Fruit fly (Drosophila melanogaster): Measurements from ENCODE around the gene CG14641.

CG14641 gene

DNA sequence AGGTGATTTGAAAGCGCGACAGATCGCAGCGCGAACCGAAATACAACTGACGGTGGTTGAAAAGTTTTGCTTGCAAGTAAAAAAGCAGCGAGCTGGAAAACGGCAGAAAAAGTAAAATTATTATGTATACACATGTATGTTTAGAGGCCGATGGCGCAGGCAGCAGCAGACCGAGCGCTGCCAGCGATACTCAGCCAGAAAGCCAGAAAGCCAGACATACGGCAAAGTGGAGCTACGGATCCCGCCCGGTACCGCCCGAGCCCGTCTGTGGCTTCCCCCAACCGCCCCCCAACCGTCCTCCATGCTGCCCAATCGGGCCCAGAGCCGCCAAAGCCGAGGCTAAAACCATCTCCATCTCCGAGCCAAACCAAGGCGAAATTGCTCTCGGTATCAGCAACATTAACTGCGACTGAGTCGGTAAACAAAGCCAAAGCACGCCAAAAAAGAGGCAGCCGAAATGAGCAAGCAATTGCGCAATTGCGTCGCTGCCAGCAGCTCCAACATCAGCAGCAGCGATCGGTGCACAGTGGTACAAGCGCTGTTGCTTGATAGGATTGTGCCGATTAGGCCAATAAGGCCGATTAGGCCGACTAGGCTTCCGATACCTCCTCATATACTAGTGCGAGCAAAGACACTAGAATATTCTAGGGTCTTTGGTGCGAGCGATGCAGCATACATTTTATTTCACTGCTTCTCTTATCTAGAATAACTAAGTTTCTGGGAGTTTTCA lies 16.7 kb downstream of the CG14641 start, which contains the start of gene CG14636 (continued):
- TF ChIP-seq B-H2 (GFP tag; optimal IDR thresholded peaks at IDR 0.05) (no peak), CG1233 (GFP tag; optimal IDR thresholded peaks at IDR 0.05) (peak; percentile 48), ase (GFP tag; IDR thresholded peaks at IDR 0.05) (peak; percentile 73; the same call in 2 of the 3 replicates), Neu2 (GFP tag; optimal IDR thresholded peaks at IDR 0.05; ENCODE audit: borderline replicate concordance) (peak; percentile 4), Nf-YC (tag; optimal IDR thresholded peaks at IDR 0.05) (peak; percentile 75), grau (tag; optimal IDR thresholded peaks at IDR 0.05) (peak; percentile 75), Mrtf (GFP tag; IDR thresholded peaks at IDR 0.05) (peak; percentile 62; the same call in 1 of the 3 replicates), sr (GFP tag; IDR thresholded peaks at IDR 0.05) (0 out of 3 replicates have a peak, but pooled peaks have one; percentile 28), Hmr (GFP tag; optimal IDR thresholded peaks at IDR 0.05) (peak; percentile 80), Lpt (GFP tag; optimal IDR thresholded peaks at IDR 0.05) (no peak), CG31224 (GFP tag; IDR thresholded peaks at IDR 0.05) (peak; percentile 69; the same call in 1 of the 2 replicates), ttk (GFP tag; IDR thresholded peaks at IDR 0.05) (peak; percentile 65), CG32772 (GFP tag; IDR thresholded peaks at IDR 0.05) (peak; percentile 71), CG9876 (GFP tag; optimal IDR thresholded peaks at IDR 0.05) (peak; percentile 49), Dek (tag; optimal IDR thresholded peaks at IDR 0.05) (peak; percentile 30), CG15696 (tag; optimal IDR thresholded peaks at IDR 0.05) (peak; percentile 9), hth (optimal IDR thresholded peaks at IDR 0.05) (no peak), CG3838 (GFP tag; optimal IDR thresholded peaks at IDR 0.05) (no peak), Six4 (GFP tag; optimal IDR thresholded peaks at IDR 0.05) (no peak), chm (GFP tag; IDR thresholded peaks at IDR 0.05) (no peak; the same call in 1 of the 2 replicates), pb (GFP tag; optimal IDR thresholded peaks at IDR 0.05) (peak; percentile 69), Hr39 (optimal IDR thresholded peaks at IDR 0.05) (no peak), CG11695 (GFP tag; IDR thresholded peaks at IDR 0.05) (peak; percentile 84), CrebB (tag; optimal IDR thresholded peaks at IDR 0.05) (peak; percentile 53), CG10565 (GFP tag; optimal IDR thresholded peaks at IDR 0.05) (no peak), CG6254 (GFP tag; optimal IDR thresholded peaks at IDR 0.05) (no peak), CG10654 (GFP tag; optimal IDR thresholded peaks at IDR 0.05) (peak; percentile 50), Side (GFP tag; optimal IDR thresholded peaks at IDR 0.05) (peak; percentile 63), gsb-n (tag; optimal IDR thresholded peaks at IDR 0.05) (no peak), CG7928 (GFP tag; optimal IDR thresholded peaks at IDR 0.05) (no peak), inv (GFP tag; IDR thresholded peaks at IDR 0.05; ENCODE audit: partially characterized antibody) (no peak; the same call in 1 of the 2 replicates), CG31441 (GFP tag; IDR thresholded peaks at IDR 0.05) (peak; percentile 49), CG10209 (GFP tag; optimal IDR thresholded peaks at IDR 0.05) (peak; percentile 67), Gug (GFP tag; IDR thresholded peaks at IDR 0.05) (peak; percentile 63; the same call in 2 of the 4 replicates), CG11093 (GFP tag; IDR thresholded peaks at IDR 0.05) (peak; percentile 40; the same call in 1 of the 3 replicates), CG9797 (GFP tag; optimal IDR thresholded peaks at IDR 0.05) (no peak), CG7987 (GFP tag; optimal IDR thresholded peaks at IDR 0.05) (no peak), CG14860 (GFP tag; IDR thresholded peaks at IDR 0.05; ENCODE audit: partially characterized antibody) (no peak), D (optimal IDR thresholded peaks at IDR 0.05) (no peak), D (GFP tag; optimal IDR thresholded peaks at IDR 0.05) (no peak), CG4617 (GFP tag; optimal IDR thresholded peaks at IDR 0.05; ENCODE audit: borderline replicate concordance) (no peak), Dad (GFP tag; optimal IDR thresholded peaks at IDR 0.05) (peak; percentile 39), row (GFP tag; IDR thresholded peaks at IDR 0.05) (peak; percentile 90), CG2889 (GFP tag; IDR thresholded peaks at IDR 0.05) (no peak), lmd (GFP tag; IDR thresholded peaks at IDR 0.05) (peak; percentile 84), hbn (GFP tag; IDR thresholded peaks at IDR 0.05; ENCODE audit: partially characterized antibody) (no peak), CG34376 (GFP tag; optimal IDR thresholded peaks at IDR 0.05) (peak; percentile 61), Hr51 (GFP tag; optimal IDR thresholded peaks at IDR 0.05) (peak in 1 of 2 experiments; percentile 86), yki (optimal IDR thresholded peaks at IDR 0.05) (no peak), CG31365 (tag; optimal IDR thresholded peaks at IDR 0.05) (no peak)

All from whole organism, embryonic.